Worm (Caenorhabditis elegans): Measurements from ENCODE around the gene ptr-18.

Gene ptr-18

ce11 chrII:12992980-12993379 lies 27.6 kb downstream of the ptr-18 start:
- TF ChIP-seq unc-62 (GFP tag; optimal IDR thresholded peaks at IDR 0.05) = no peak

ce11 chrII:12994009-12994788 lies 28.9 kb downstream of the ptr-18 start:
- no peak for TF ChIP-seq unc-62 (GFP tag; optimal IDR thresholded peaks at IDR 0.05)

ce11 chrII:12995322-12995721 lies 30.0 kb downstream of the ptr-18 start:
- TF ChIP-seq unc-62 (GFP tag; optimal IDR thresholded peaks at IDR 0.05) = no peak

- TF ChIP-seq unc-62 (GFP tag; optimal IDR thresholded peaks at IDR 0.05) = no peak
These were observed 30.9 kb downstream of the ptr-18 start, which contains the start of gene hphd-1 for ce11 chrII:12996249-12996648. hphd-1 (minus strand) TSS chrII:12996571.

- TF ChIP-seq unc-62 (GFP tag; optimal IDR thresholded peaks at IDR 0.05) = no peak
These were observed 32.1 kb downstream of the ptr-18 start, which contains the start of gene Y38F1A.7 for ce11 chrII:12997413-12997812. Y38F1A.7 (minus strand) TSS chrII:12997804.

- TF ChIP-seq unc-62 (GFP tag; optimal IDR thresholded peaks at IDR 0.05) = no peak
These were observed 35.4 kb downstream of the ptr-18 start, which contains the start of gene Y38F1A.8 for ce11 chrII:13000753-13001152. Y38F1A.8 (minus strand) TSS chrII:13000853.

DNA sequence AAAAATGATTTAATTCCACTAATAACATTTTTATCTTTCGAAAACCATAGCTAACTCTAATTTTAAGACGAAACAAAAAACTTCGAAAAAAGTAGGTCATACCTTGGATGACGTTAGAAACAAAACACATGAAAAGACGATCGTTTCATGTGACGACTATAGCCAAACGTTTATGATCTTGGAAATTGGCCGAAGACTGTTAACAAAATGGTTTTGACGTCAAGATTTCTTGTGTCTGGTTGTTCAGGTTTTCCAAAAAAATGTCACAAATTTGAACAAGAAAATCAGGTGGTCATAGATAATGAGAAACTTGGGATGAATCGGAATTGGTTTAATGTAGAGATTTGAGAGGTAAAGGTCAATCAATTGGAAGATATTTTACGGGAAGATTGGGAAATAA lies 37.9 kb downstream of the ptr-18 start:
- no peak for TF ChIP-seq unc-62 (GFP tag; optimal IDR thresholded peaks at IDR 0.05)

DNA sequence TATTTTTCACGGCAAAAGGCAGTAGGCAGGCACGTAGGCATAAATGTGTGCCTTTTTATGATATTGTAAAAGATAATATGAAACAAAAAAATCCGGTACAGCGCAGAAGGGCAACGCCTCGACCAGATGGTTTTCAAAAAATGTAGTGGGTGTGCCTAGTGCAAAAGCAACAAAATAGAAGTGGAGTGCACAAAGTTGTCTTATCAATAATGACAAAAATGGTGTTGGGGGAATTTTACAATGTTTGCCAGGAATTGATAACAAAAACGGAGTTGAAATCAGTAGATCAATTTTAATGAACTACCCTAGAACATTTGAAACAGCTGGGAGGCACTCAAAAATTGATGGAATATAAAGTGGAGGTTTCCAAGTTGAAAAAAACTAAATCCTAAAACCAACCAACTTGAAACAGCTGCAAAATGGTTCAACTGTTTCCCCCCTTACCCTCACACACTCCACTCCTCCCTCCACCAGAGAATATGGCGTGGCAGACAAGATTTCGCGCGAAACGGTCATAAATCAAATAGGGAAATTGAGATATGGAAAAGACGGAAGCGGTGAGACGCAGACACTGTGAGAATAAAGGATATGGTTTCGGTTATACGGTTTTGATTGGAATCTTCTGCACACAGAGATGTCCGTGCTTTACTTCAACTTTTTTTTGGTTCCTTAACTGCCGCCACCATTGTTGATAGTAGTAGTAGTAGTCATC lies 39.0 kb downstream of the ptr-18 start:
- TF ChIP-seq unc-62 (GFP tag; optimal IDR thresholded peaks at IDR 0.05) = no peak

DNA sequence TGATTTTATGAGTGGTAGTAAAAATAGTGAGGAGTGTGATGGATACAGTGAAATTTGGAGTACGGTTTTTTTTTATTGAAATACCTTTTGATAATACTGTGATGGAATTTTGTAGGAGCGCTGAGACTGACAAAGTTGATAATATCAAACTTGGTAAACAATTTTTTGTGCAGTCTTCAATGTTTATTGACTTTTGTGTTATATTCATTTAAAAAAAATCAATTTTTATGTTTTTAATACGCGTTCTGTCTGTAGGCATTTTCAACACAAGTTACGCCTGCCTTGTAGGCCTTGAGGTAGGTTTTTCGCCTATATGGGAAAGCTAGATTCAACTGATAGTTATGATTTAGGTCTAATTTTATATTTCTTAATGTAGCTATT lies 39.5 kb downstream of the ptr-18 start:
- TF ChIP-seq unc-62 (GFP tag; optimal IDR thresholded peaks at IDR 0.05) = no peak

ce11 chrII:13006283-13006682 lies 40.9 kb downstream of the ptr-18 start:
- TF ChIP-seq unc-62 (GFP tag; optimal IDR thresholded peaks at IDR 0.05) = no peak

DNA sequence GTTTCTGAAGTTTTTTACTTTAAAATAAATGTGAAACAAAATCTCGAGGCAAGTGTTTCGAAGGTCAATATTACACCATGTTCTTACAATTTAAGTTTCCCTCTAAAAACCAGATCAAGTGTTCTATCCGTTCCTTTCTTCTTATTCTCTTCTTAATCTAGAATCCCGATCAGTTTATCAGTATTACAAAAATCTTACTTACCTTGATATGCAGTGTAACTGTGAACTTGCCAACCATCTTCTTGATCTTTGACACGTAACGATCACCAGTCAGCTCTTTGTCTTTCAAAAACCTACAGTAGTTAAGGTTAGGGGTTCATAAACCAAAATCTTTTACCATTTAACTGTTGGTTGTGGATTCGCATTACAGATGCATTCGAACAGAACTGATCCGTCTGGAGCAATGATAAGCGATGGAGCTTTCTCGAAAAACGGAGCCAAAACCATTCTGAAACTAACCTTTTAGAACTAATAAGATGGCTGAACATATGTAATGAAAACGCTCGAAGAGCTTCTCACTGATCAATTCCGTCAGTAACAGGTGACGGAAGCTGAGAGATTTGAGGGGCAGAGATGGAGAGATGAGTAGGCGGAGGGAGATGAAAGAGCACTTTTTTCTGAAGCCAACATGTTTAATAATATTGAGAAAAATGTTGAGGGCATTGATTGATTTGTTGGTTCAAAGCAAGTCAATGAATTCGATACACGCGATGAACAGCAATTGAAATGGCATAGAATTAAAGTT lies 42.5 kb downstream of the ptr-18 start, which contains the start of gene oig-2:
TSS of gene oig-2 (minus strand) at position 448 of the 745 bp plus-strand sequence.
- TF ChIP-seq unc-62 (GFP tag; optimal IDR thresholded peaks at IDR 0.05) = no peak

DNA sequence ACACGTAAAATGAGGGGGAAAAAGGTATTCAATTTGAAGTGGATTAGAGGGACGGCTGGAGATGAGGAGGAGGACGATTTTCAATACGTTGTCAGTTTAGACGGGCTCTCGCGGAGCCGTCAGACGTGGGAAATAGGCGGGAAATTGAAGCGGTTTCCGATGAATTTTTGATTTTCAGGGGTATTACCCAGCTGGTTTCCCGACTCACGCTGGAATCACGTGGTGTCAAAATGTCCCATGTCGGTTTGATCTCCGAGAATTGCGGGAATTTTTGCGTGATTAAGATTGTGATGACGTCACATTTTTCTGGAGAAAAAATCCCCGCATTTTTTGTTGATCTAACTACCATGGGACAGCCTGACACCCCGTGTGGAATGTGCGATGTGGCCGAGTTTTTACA lies 47.3 kb downstream of the ptr-18 start:
- no peak for TF ChIP-seq unc-62 (GFP tag; optimal IDR thresholded peaks at IDR 0.05)

- TF ChIP-seq unc-62 (GFP tag; optimal IDR thresholded peaks at IDR 0.05) = no peak
These were observed 48.6 kb downstream of the ptr-18 start, which contains the start of gene F18A11.5 for ce11 chrII:13013966-13014365. F18A11.5 (minus strand) TSS chrII:13014286.

- TF ChIP-seq unc-62 (GFP tag; optimal IDR thresholded peaks at IDR 0.05) = no peak
These were observed 57.2 kb downstream of the ptr-18 start for ce11 chrII:13022555-13022954.

ce11 chrII:13023518-13023917 lies 58.2 kb downstream of the ptr-18 start:
- no peak for TF ChIP-seq unc-62 (GFP tag; optimal IDR thresholded peaks at IDR 0.05)

DNA sequence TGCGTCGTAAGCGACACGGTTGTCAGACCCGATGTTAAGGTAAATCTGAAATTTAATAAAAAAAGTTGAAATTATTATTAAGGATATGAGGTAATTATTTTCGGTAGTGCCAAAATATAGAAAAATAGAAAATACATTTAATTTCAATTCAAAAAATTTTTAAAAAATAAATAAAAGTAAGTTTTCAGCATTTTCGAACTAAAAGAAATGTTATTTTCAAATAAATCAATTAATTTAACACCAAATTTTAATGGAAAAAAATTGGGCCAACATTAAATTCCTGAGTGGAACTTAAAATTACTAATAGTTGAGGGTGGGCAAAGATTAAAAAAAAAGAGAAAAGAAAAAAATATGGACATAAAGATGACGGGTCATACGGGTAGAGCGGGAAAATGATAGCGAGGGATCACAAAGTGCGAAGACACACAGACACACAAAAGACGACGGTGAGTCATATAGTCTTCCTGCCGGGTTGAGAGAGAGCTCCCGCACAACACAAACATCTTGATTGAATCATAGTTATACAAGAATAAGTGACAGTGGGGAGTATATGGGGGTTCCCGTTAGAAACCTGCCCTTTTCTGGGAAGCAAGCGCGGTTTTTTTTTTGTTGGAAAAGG lies 60.6 kb downstream of the ptr-18 start, which contains the start of gene max-2:
TSS of gene max-2 (minus strand) at position 51 of the 619 bp plus-strand sequence.
- TF ChIP-seq unc-62 (GFP tag; optimal IDR thresholded peaks at IDR 0.05) = no peak
